Fruit fly (Drosophila melanogaster): ENCODE data around the gene CG8927.

The CG8927 gene

dm6 chr3R:16207074-16207609 is 26.3 kb downstream of the CG8927 start (continued):
- no peak for TF ChIP-seq CG18619 (GFP tag; optimal IDR thresholded peaks at IDR 0.05)
- no peak for TF ChIP-seq dati (GFP tag; IDR thresholded peaks at IDR 0.05)
- peak; percentile 76 for TF ChIP-seq vvl (GFP tag; IDR thresholded peaks at IDR 0.05)
- TF ChIP-seq CG15479 (GFP tag; optimal IDR thresholded peaks at IDR 0.05): no peak
- TF ChIP-seq gem (tag; optimal IDR thresholded peaks at IDR 0.05): no peak
- TF ChIP-seq tll (GFP tag; optimal IDR thresholded peaks at IDR 0.05): no peak
- TF ChIP-seq Poxn (GFP tag; IDR thresholded peaks at IDR 0.05): no peak
- no peak for TF ChIP-seq CG33213 (GFP tag; optimal IDR thresholded peaks at IDR 0.05)
- TF ChIP-seq Lpt (GFP tag; optimal IDR thresholded peaks at IDR 0.05): no peak
- TF ChIP-seq CG9609 (GFP tag; optimal IDR thresholded peaks at IDR 0.05): peak; percentile 6
- no peak for TF ChIP-seq fru (optimal IDR thresholded peaks at IDR 0.05)
- no peak for TF ChIP-seq trem (tag; optimal IDR thresholded peaks at IDR 0.05)
- TF ChIP-seq Lhr (GFP tag; optimal IDR thresholded peaks at IDR 0.05): no peak
- no peak for TF ChIP-seq CG13775 (GFP tag; optimal IDR thresholded peaks at IDR 0.05)
- no peak for TF ChIP-seq CG14710 (tag; optimal IDR thresholded peaks at IDR 0.05)
- TF ChIP-seq nom (GFP tag; optimal IDR thresholded peaks at IDR 0.05): peak; percentile 11
- TF ChIP-seq CG30431 (GFP tag; optimal IDR thresholded peaks at IDR 0.05): no peak
- no peak for TF ChIP-seq Ets65A (GFP tag)
- TF ChIP-seq CG8290 (GFP tag; optimal IDR thresholded peaks at IDR 0.05): peak; percentile 52
- peak in 1 of 2 experiments; percentile 81 for TF ChIP-seq CG8290 (tag; optimal IDR thresholded peaks at IDR 0.05)
- no peak for TF ChIP-seq CG12942 (GFP tag; optimal IDR thresholded peaks at IDR 0.05)
- no peak for TF ChIP-seq Ada2b (GFP tag; IDR thresholded peaks at IDR 0.05)
- 0 out of 2 replicates have a peak, but pooled peaks have one; percentile 50 for TF ChIP-seq ato (GFP tag; IDR thresholded peaks at IDR 0.05; ENCODE audit: partially characterized antibody)
- no peak for TF ChIP-seq CG1602 (GFP tag; optimal IDR thresholded peaks at IDR 0.05)
- peak in 1 of 2 experiments; percentile 17 for TF ChIP-seq insv (GFP tag; optimal IDR thresholded peaks at IDR 0.05)
- peak; percentile 30 for TF ChIP-seq Nf-YB (GFP tag; optimal IDR thresholded peaks at IDR 0.05)
- TF ChIP-seq CG1647 (GFP tag; optimal IDR thresholded peaks at IDR 0.05): no peak
- no peak for TF ChIP-seq sqz (GFP tag; optimal IDR thresholded peaks at IDR 0.05)
- TF ChIP-seq CG4328 (GFP tag; optimal IDR thresholded peaks at IDR 0.05): no peak
- TF ChIP-seq CG11085 (GFP tag; IDR thresholded peaks at IDR 0.05): no peak
- TF ChIP-seq Bteb2 (GFP tag; optimal IDR thresholded peaks at IDR 0.05): no peak
- TF ChIP-seq CG43689 (GFP tag; IDR thresholded peaks at IDR 0.05): no peak
- no peak for TF ChIP-seq Fer2 (tag; optimal IDR thresholded peaks at IDR 0.05)
- no peak for TF ChIP-seq CTCF (GFP tag; optimal IDR thresholded peaks at IDR 0.05)
- TF ChIP-seq CG1792 (GFP tag; optimal IDR thresholded peaks at IDR 0.05): no peak
- TF ChIP-seq wdn (GFP tag; IDR thresholded peaks at IDR 0.05): 0 out of 2 replicates have a peak, but pooled peaks have one; percentile 26
- no peak for TF ChIP-seq ind (GFP tag; optimal IDR thresholded peaks at IDR 0.05)
- no peak for TF ChIP-seq CG10462 (GFP tag; optimal IDR thresholded peaks at IDR 0.05)
- TF ChIP-seq Ets97D (GFP tag; optimal IDR thresholded peaks at IDR 0.05): no peak
- TF ChIP-seq CG4854 (GFP tag; optimal IDR thresholded peaks at IDR 0.05): no peak
- TF ChIP-seq ems (GFP tag; optimal IDR thresholded peaks at IDR 0.05): no peak
- TF ChIP-seq H2.0 (GFP tag; IDR thresholded peaks at IDR 0.05): no peak
- no peak for TF ChIP-seq HLHmδ (GFP tag; optimal IDR thresholded peaks at IDR 0.05)
- peak; percentile 36 for TF ChIP-seq exex (tag; optimal IDR thresholded peaks at IDR 0.05)
- no peak for TF ChIP-seq gt (GFP tag; IDR thresholded peaks at IDR 0.05)
- TF ChIP-seq pan (optimal IDR thresholded peaks at IDR 0.05): no peak
- TF ChIP-seq pan (GFP tag; optimal IDR thresholded peaks at IDR 0.05 in 1 of 2, IDR thresholded peaks at IDR 0.05 in 1 of 2): no peak
- no peak for TF ChIP-seq CG13424 (tag; optimal IDR thresholded peaks at IDR 0.05)
- peak; percentile 60 for TF ChIP-seq B-H2 (GFP tag; optimal IDR thresholded peaks at IDR 0.05)
- peak; percentile 83 for TF ChIP-seq cg (GFP tag; optimal IDR thresholded peaks at IDR 0.05)
- TF ChIP-seq twi (tag; optimal IDR thresholded peaks at IDR 0.05): peak; percentile 37
- TF ChIP-seq Scr (GFP tag; IDR thresholded peaks at IDR 0.05; ENCODE audit: partially characterized antibody): peak; percentile 39; the same call in 1 of the 2 replicates
- no peak for TF ChIP-seq CG7928 (GFP tag; optimal IDR thresholded peaks at IDR 0.05)
